Worm (Caenorhabditis elegans) whole organism, L1 larva: ENCODE measurements around the gene xbp-1.

ENCODE experiments used
- C04F5.9 ChIP-seq: sonication (generic microtip); optimal IDR thresholded peaks from 2 replicates; lab custom pipeline; 2016; ENCODE audit warnings: missing genetic modification characterization, missing compliant biosample characterization
- C16A3.4 ChIP-seq: fragments of 150-350 bp; optimal IDR thresholded peaks from 2 replicates; lab custom pipeline; 2014; ENCODE audit warnings: missing biosample characterization, missing genetic modification characterization
- C34B4.2 ChIP-seq: sonication (generic microtip); optimal IDR thresholded peaks from 2 replicates; lab custom pipeline; 2017; ENCODE audit warnings: mild to moderate bottlenecking, missing genetic modification characterization, missing compliant biosample characterization
- Y116A8C.19 ChIP-seq: sonication (generic microtip); optimal IDR thresholded peaks from 2 replicates; lab custom pipeline; 2016; ENCODE audit warnings: missing compliant biosample characterization, missing genetic modification characterization, borderline replicate concordance
- aha-1 ChIP-seq: fragments of 150-350 bp; optimal IDR thresholded peaks from 2 replicates; lab custom pipeline; 2014; ENCODE audit warnings: missing biosample characterization, missing genetic modification characterization
- alr-1 ChIP-seq: fragments of 200-800 bp; sonication (Bioruptor generic); optimal IDR thresholded peaks from 2 replicates; lab custom pipeline; 2018; ENCODE audit warnings: borderline replicate concordance, mild to moderate bottlenecking, missing genetic modification characterization, missing compliant biosample characterization
- aly-2 ChIP-seq: fragments of 150-350 bp; optimal IDR thresholded peaks from 2 replicates; lab custom pipeline; 2014; ENCODE audit warnings: missing biosample characterization, missing genetic modification characterization
- ceh-63 ChIP-seq: fragments of 200-800 bp; sonication (Bioruptor generic); optimal IDR thresholded peaks from 2 replicates; lab custom pipeline; 2018; ENCODE audit warnings: mild to moderate bottlenecking, missing genetic modification characterization, missing compliant biosample characterization
- ceh-8 ChIP-seq: fragments of 200-800 bp; sonication (Bioruptor generic); optimal IDR thresholded peaks from 2 replicates; lab custom pipeline; 2018; ENCODE audit warnings: mild to moderate bottlenecking, missing genetic modification characterization, moderate library complexity, missing compliant biosample characterization
- ceh-82 ChIP-seq, 3 experiments: fragments of 150-350 bp in 1 of 3; sonication (generic microtip) in 2 of 3; optimal IDR thresholded peaks; 2 replicates each; lab custom pipeline; 2014 to 2017; ENCODE audit warnings: missing biosample characterization in 3 of 3, missing genetic modification characterization in 3 of 3
- ceh-90 ChIP-seq: sonication (generic microtip); optimal IDR thresholded peaks from 2 replicates; lab custom pipeline; 2016; ENCODE audit warnings: missing genetic modification characterization, missing compliant biosample characterization
- ces-1 ChIP-seq: fragments of 150-350 bp; optimal IDR thresholded peaks from 2 replicates; lab custom pipeline; 2014; ENCODE audit warnings: missing biosample characterization, missing genetic modification reagents, missing genetic modification characterization
- dsc-1 ChIP-seq: sonication (generic microtip); optimal IDR thresholded peaks from 2 replicates; lab custom pipeline; 2016; ENCODE audit warnings: mild to moderate bottlenecking, missing genetic modification characterization, missing compliant biosample characterization
- efl-3 ChIP-seq: fragments of 200-800 bp; sonication (Bioruptor generic); optimal IDR thresholded peaks from 2 replicates; lab custom pipeline; 2018; ENCODE audit warnings: mild to moderate bottlenecking, missing genetic modification characterization, missing compliant biosample characterization
- egl-13 ChIP-seq: sonication (generic microtip); optimal IDR thresholded peaks from 2 replicates; lab custom pipeline; 2016; ENCODE audit warnings: missing genotype, missing genetic modification reagents, missing genetic modification characterization, missing compliant biosample characterization
- elt-3 ChIP-seq, 6 experiments: fragments of 150-350 bp in 1 of 6; sonication (generic microtip); optimal IDR thresholded peaks; 2 replicates each; lab custom pipeline; 2017 to 2018; ENCODE audit warnings: missing biosample characterization in 6 of 6, missing genetic modification characterization in 6 of 6, inconsistent platforms in 1 of 6
- fkh-4 ChIP-seq: sonication (generic microtip); optimal IDR thresholded peaks from 2 replicates; lab custom pipeline; 2016; ENCODE audit warnings: missing compliant biosample characterization, missing genetic modification characterization, borderline replicate concordance
- fkh-8 ChIP-seq: sonication (generic microtip); optimal IDR thresholded peaks from 2 replicates; lab custom pipeline; 2016; ENCODE audit warnings: mild to moderate bottlenecking, missing genetic modification characterization, missing compliant biosample characterization
- fos-1 ChIP-seq: fragments of 150-350 bp; optimal IDR thresholded peaks from 2 replicates; lab custom pipeline; 2014; ENCODE audit warnings: missing biosample characterization, missing genetic modification characterization
- hlh-17 ChIP-seq: fragments of 200-800 bp; sonication (Bioruptor generic); optimal IDR thresholded peaks from 2 replicates; lab custom pipeline; 2018; ENCODE audit warnings: missing genetic modification characterization, mild to moderate bottlenecking, missing compliant biosample characterization, moderate library complexity, borderline replicate concordance
- hlh-4 ChIP-seq: sonication (generic microtip); optimal IDR thresholded peaks from 2 replicates; lab custom pipeline; 2016; ENCODE audit warnings: mild to moderate bottlenecking, missing genetic modification characterization, missing compliant biosample characterization
- irx-1 ChIP-seq: sonication (generic microtip); optimal IDR thresholded peaks from 2 replicates; lab custom pipeline; 2016; ENCODE audit warnings: missing genetic modification characterization, missing compliant biosample characterization
- jun-1 ChIP-seq: fragments of 150-350 bp; optimal IDR thresholded peaks from 2 replicates; lab custom pipeline; 2014; ENCODE audit warnings: missing biosample characterization, missing genetic modification reagents, missing genetic modification characterization
- lin-13 ChIP-seq: fragments of 150-350 bp; optimal IDR thresholded peaks from 2 replicates; lab custom pipeline; 2014; ENCODE audit warnings: missing biosample characterization, missing genetic modification reagents, missing genetic modification characterization
- lin-14 ChIP-seq: fragments of 200-800 bp; sonication (Bioruptor generic); optimal IDR thresholded peaks from 2 replicates; lab custom pipeline; 2018; ENCODE audit warnings: mild to moderate bottlenecking, missing genetic modification characterization, moderate library complexity, missing compliant biosample characterization
- lin-35 ChIP-seq, 2 experiments: fragments of 150-350 bp; optimal IDR thresholded peaks; 2 replicates each; lab custom pipeline; 2014; ENCODE audit warnings: missing biosample characterization in 2 of 2, missing genetic modification characterization in 2 of 2, missing genetic modification reagents in 2 of 2
- lin-39 ChIP-seq: fragments of 150-350 bp; optimal IDR thresholded peaks from 2 replicates; lab custom pipeline; 2014; ENCODE audit warnings: missing biosample characterization, missing genetic modification reagents, missing genetic modification characterization
- lsy-2 ChIP-seq, 2 experiments: fragments of 150-350 bp; optimal IDR thresholded peaks; 2 replicates each; lab custom pipeline; 2014; ENCODE audit warnings: missing biosample characterization in 2 of 2, missing genetic modification characterization in 2 of 2
- mdl-1 ChIP-seq, 2 experiments: fragments of 150-350 bp; optimal IDR thresholded peaks; 2 replicates each; lab custom pipeline; 2014 to 2017; ENCODE audit warnings: missing biosample characterization in 2 of 2, missing genetic modification characterization in 2 of 2, inconsistent platforms in 1 of 2
- mep-1 ChIP-seq: fragments of 150-350 bp; optimal IDR thresholded peaks from 2 replicates; lab custom pipeline; 2014; ENCODE audit warnings: missing biosample characterization, missing genetic modification characterization
- nhr-11 ChIP-seq: fragments of 150-350 bp; optimal IDR thresholded peaks from 2 replicates; lab custom pipeline; 2014; ENCODE audit warnings: missing biosample characterization, missing genetic modification characterization
- nhr-12 ChIP-seq: sonication (generic microtip); optimal IDR thresholded peaks from 2 replicates; lab custom pipeline; 2017; ENCODE audit warnings: missing biosample characterization, missing genetic modification characterization
- nhr-19 ChIP-seq: fragments of 200-800 bp; sonication (Bioruptor generic); conservative IDR thresholded peaks from 2 replicates; pipeline ENCODE4 v1.3.6; 2022; ENCODE audit warnings: missing genetic modification characterization, missing compliant biosample characterization
- nhr-28 ChIP-seq: fragments of 150-350 bp; optimal IDR thresholded peaks from 2 replicates; lab custom pipeline; 2014; ENCODE audit warnings: missing biosample characterization, missing genetic modification characterization
- nhr-71 ChIP-seq: sonication (generic microtip); optimal IDR thresholded peaks from 2 replicates; lab custom pipeline; 2016; ENCODE audit warnings: mild to moderate bottlenecking, missing genetic modification characterization, moderate library complexity, missing compliant biosample characterization
- nhr-77 ChIP-seq: fragments of 150-350 bp; optimal IDR thresholded peaks from 2 replicates; lab custom pipeline; 2014; ENCODE audit warnings: missing biosample characterization, missing genetic modification characterization
- nhr-85 ChIP-seq: sonication (generic microtip); peaks from one replicate; lab custom pipeline; 2016; ENCODE audit warnings: missing genetic modification characterization, inconsistent platforms, missing compliant biosample characterization
- nhr-90 ChIP-seq: sonication (generic microtip); optimal IDR thresholded peaks from 2 replicates; lab custom pipeline; 2016; ENCODE audit warnings: mild to moderate bottlenecking, missing genetic modification characterization, missing compliant biosample characterization; ENCODE audit not compliant: poor library complexity
- pag-3 ChIP-seq: sonication (generic microtip); optimal IDR thresholded peaks from 2 replicates; lab custom pipeline; 2017; ENCODE audit warnings: missing genetic modification characterization, mild to moderate bottlenecking, missing compliant biosample characterization, antibody characterized with exemption, borderline replicate concordance; ENCODE audit not compliant: insufficient read depth
- pax-3 ChIP-seq: fragments of 200-800 bp; sonication (Bioruptor generic); optimal IDR thresholded peaks from 2 replicates; lab custom pipeline; 2018; ENCODE audit warnings: mild to moderate bottlenecking, missing genetic modification characterization, moderate library complexity, missing compliant biosample characterization
- skn-1 ChIP-seq: fragments of 150-350 bp; optimal IDR thresholded peaks from 2 replicates; lab custom pipeline; 2014; ENCODE audit warnings: missing biosample characterization, missing genetic modification characterization
- snpc-4 ChIP-seq: fragments of 150-350 bp; optimal IDR thresholded peaks from 2 replicates; lab custom pipeline; 2014; ENCODE audit warnings: missing biosample characterization, missing genetic modification characterization
- snu-23 ChIP-seq: sonication (generic microtip); optimal IDR thresholded peaks from 2 replicates; lab custom pipeline; 2016; ENCODE audit warnings: missing genetic modification characterization, missing compliant biosample characterization
- sox-4 ChIP-seq: sonication (generic microtip); optimal IDR thresholded peaks from 2 replicates; lab custom pipeline; 2016; ENCODE audit warnings: missing genetic modification characterization, missing compliant biosample characterization
- sup-37 ChIP-seq: fragments of 200-800 bp; sonication (Bioruptor generic); optimal IDR thresholded peaks from 2 replicates; lab custom pipeline; 2018; ENCODE audit warnings: mild to moderate bottlenecking, missing genetic modification characterization, missing compliant biosample characterization
- swsn-7 ChIP-seq: sonication (generic microtip); optimal IDR thresholded peaks from 2 replicates; lab custom pipeline; 2016; ENCODE audit warnings: missing genetic modification characterization, missing compliant biosample characterization
- tbx-2 ChIP-seq: sonication (generic microtip); optimal IDR thresholded peaks from 2 replicates; lab custom pipeline; 2016; ENCODE audit warnings: missing genetic modification characterization, missing compliant biosample characterization
- tlp-1 ChIP-seq: fragments of 150-350 bp; optimal IDR thresholded peaks from 2 replicates; lab custom pipeline; 2014; ENCODE audit warnings: missing biosample characterization, missing genetic modification characterization
- unc-130 ChIP-seq: fragments of 150-350 bp; optimal IDR thresholded peaks from 2 replicates; lab custom pipeline; 2017; ENCODE audit warnings: missing biosample characterization, missing genetic modification characterization, inconsistent platforms
- unc-30 ChIP-seq: sonication (generic microtip); optimal IDR thresholded peaks from 2 replicates; lab custom pipeline; 2017; ENCODE audit warnings: missing biosample characterization, missing genetic modification characterization
- unc-86 ChIP-seq: sonication (generic microtip); optimal IDR thresholded peaks from 2 replicates; lab custom pipeline; 2016; ENCODE audit warnings: missing genetic modification characterization, missing compliant biosample characterization
- xbp-1 ChIP-seq: sonication (generic microtip); optimal IDR thresholded peaks from 2 replicates; lab custom pipeline; 2016; ENCODE audit warnings: missing genetic modification characterization, missing compliant biosample characterization
- zag-1 ChIP-seq: fragments of 150-350 bp; optimal IDR thresholded peaks from 2 replicates; lab custom pipeline; 2014; ENCODE audit warnings: missing biosample characterization, missing genetic modification characterization
- ztf-11 ChIP-seq, 2 experiments: sonication (generic microtip); optimal IDR thresholded peaks; 2 replicates each; lab custom pipeline; 2016 to 2017; ENCODE audit warnings: missing genetic modification characterization in 2 of 2, missing biosample characterization in 1 of 2, missing compliant biosample characterization in 1 of 2

The xbp-1 gene

ce11 chrIII:4236178-4236577, 42.6 kb downstream of the xbp-1 start:
- peak; percentile 53 for TF ChIP-seq snu-23 (GFP tag; lab: Kevin White, UChicago)
- TF ChIP-seq ztf-11 (tag; optimal IDR thresholded peaks at IDR 0.05; lab: Kevin White, UChicago): no peak
- TF ChIP-seq fos-1 (tag; lab: Kevin White, UChicago): no peak
- no peak for TF ChIP-seq irx-1 (tag; lab: Kevin White, UChicago)
- TF ChIP-seq tlp-1 (tag; lab: Kevin White, UChicago): no peak
- peak; percentile 94 for TF ChIP-seq nhr-85 (tag; lab: Kevin White, UChicago)
- no peak for TF ChIP-seq skn-1 (tag; lab: Kevin White, UChicago)
- no peak for TF ChIP-seq xbp-1 (tag; lab: Kevin White, UChicago)
- no peak for TF ChIP-seq aha-1 (tag; lab: Kevin White, UChicago)
- TF ChIP-seq sup-37 (GFP tag; lab: Kevin White, UChicago): no peak
- TF ChIP-seq tbx-2 (tag; lab: Kevin White, UChicago): peak; percentile 33
- TF ChIP-seq nhr-12 (tag; lab: Kevin White, UChicago): no peak
- no peak for TF ChIP-seq sox-4 (tag; lab: Kevin White, UChicago)
- TF ChIP-seq ceh-63 (GFP tag; lab: Kevin White, UChicago): no peak
- no peak for TF ChIP-seq jun-1 (tag; lab: Kevin White, UChicago)
- TF ChIP-seq mdl-1 (tag; optimal IDR thresholded peaks at IDR 0.05; lab: Kevin White, UChicago): no peak
- TF ChIP-seq nhr-71 (tag; lab: Kevin White, UChicago): peak; percentile 63
- peak; percentile 61 for TF ChIP-seq lin-14 (GFP tag; lab: Kevin White, UChicago)
- no peak for TF ChIP-seq ces-1 (GFP tag; lab: Kevin White, UChicago)
- TF ChIP-seq fkh-8 (tag; lab: Kevin White, UChicago): no peak
- peak; percentile 31 for TF ChIP-seq C16A3.4 (tag; lab: Kevin White, UChicago)
- no peak for TF ChIP-seq hlh-17
- TF ChIP-seq unc-30 (tag; lab: Kevin White, UChicago): no peak
- TF ChIP-seq aly-2 (tag; lab: Kevin White, UChicago): no peak
- TF ChIP-seq efl-3 (GFP tag; lab: Kevin White, UChicago): no peak
- TF ChIP-seq elt-3 (tag; optimal IDR thresholded peaks at IDR 0.05; lab: Kevin White, UChicago): peak in 2 of 6 experiments; percentile 12 to 30
- no peak for TF ChIP-seq egl-13 (tag; lab: Kevin White, UChicago)
- no peak for TF ChIP-seq nhr-77 (tag; lab: Kevin White, UChicago)
- no peak for TF ChIP-seq Y116A8C.19 (tag; lab: Kevin White, UChicago)
- no peak for TF ChIP-seq unc-130
- TF ChIP-seq nhr-11: no peak
- TF ChIP-seq lsy-2 (tag; optimal IDR thresholded peaks at IDR 0.05; lab: Kevin White, UChicago): peak in 1 of 2 experiments; percentile 45
- TF ChIP-seq nhr-19: peak; percentile 20; the same call in 1 of the 2 replicates
- TF ChIP-seq alr-1 (tag; lab: Kevin White, UChicago): no peak
- no peak for TF ChIP-seq pax-3 (tag; lab: Kevin White, UChicago)
- TF ChIP-seq unc-86 (tag; lab: Kevin White, UChicago): no peak
- no peak for TF ChIP-seq lin-39 (tag; lab: Kevin White, UChicago)
- no peak for TF ChIP-seq C34B4.2 (tag; lab: Kevin White, UChicago)
- TF ChIP-seq ceh-90 (tag; lab: Kevin White, UChicago): no peak
- no peak for TF ChIP-seq ceh-82 (tag; optimal IDR thresholded peaks at IDR 0.05; lab: Kevin White, UChicago)
- TF ChIP-seq snpc-4 (tag; lab: Kevin White, UChicago): no peak
- no peak for TF ChIP-seq hlh-4 (tag; lab: Kevin White, UChicago)
- TF ChIP-seq fkh-4 (tag; lab: Kevin White, UChicago): no peak
- TF ChIP-seq swsn-7 (tag; lab: Kevin White, UChicago): peak; percentile 11
- TF ChIP-seq lin-35 (GFP tag; optimal IDR thresholded peaks at IDR 0.05; lab: Kevin White, UChicago): peak in 1 of 2 experiments; percentile 45
- TF ChIP-seq nhr-28: no peak
- TF ChIP-seq mep-1 (tag; lab: Kevin White, UChicago): peak; percentile 29
- no peak for TF ChIP-seq C04F5.9 (tag; lab: Kevin White, UChicago)
- TF ChIP-seq nhr-90 (tag; lab: Kevin White, UChicago): peak; percentile 19
- TF ChIP-seq zag-1 (tag; lab: Kevin White, UChicago): no peak
- TF ChIP-seq ceh-8 (GFP tag; lab: Kevin White, UChicago): no peak
- TF ChIP-seq lin-13 (GFP tag; lab: Kevin White, UChicago): peak; percentile 95
- no peak for TF ChIP-seq pag-3 (tag; lab: Kevin White, UChicago)
- no peak for TF ChIP-seq dsc-1
